Worm (Caenorhabditis elegans) whole organism, L4/young adult: ENCODE data around the gene acs-19.

Source experiments
- W03F9.2 ChIP-seq: fragments of 150-350 bp; optimal IDR thresholded peaks from 2 replicates; lab custom pipeline; 2014; ENCODE audit warnings: missing biosample characterization, missing genetic modification characterization
- dao-5 ChIP-seq: sonication (generic microtip); optimal IDR thresholded peaks from 2 replicates; lab custom pipeline; 2016; ENCODE audit warnings: missing genotype, missing genetic modification characterization, moderate library complexity, missing compliant biosample characterization
- him-1 ChIP-seq: sonication (generic microtip); optimal IDR thresholded peaks from 2 replicates; lab custom pipeline; 2016; ENCODE audit warnings: missing genotype, missing genetic modification reagents, missing genetic modification characterization, missing compliant biosample characterization

DNA sequence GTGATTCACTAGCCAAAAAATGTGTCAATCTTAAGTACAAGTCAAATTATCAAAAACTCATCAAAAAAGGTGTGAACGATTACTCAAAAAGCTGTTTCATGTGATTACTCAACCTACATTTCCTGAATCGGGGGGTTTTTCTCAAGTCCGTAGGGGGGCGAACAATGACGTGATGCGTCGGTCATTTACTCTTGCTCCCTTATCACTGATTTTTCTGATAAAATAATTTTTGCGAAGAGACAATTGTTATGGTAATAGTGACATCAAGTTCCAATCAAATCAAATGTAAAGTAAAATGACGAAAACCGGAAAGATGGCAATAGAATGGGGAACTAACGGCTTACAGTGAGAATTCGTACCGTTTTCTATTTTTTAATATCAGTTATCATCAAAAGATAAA, 29.7 kb downstream of the acs-19 start:
- TF ChIP-seq W03F9.2 (tag; lab: Kevin White, UChicago) = no peak
- no peak for TF ChIP-seq him-1
- no peak for TF ChIP-seq dao-5 (tag; lab: Kevin White, UChicago)
